Fruit fly (Drosophila melanogaster): ENCODE data around the gene CG14354.

Gene CG14354

dm6 chr3R:25782855-25783424, 32.3 kb upstream of the CG14354 start:
- TF ChIP-seq Abd-B (GFP tag; optimal IDR thresholded peaks at IDR 0.05): no peak
- no peak for TF ChIP-seq woc (GFP tag; optimal IDR thresholded peaks at IDR 0.05)
- peak in 1 of 2 experiments; percentile 1 for TF ChIP-seq dl (GFP tag; optimal IDR thresholded peaks at IDR 0.05; ENCODE audit: insufficient read depth in 1 of 2, partially characterized antibody in 2 of 2)
- TF ChIP-seq pan (optimal IDR thresholded peaks at IDR 0.05): no peak
- TF ChIP-seq dsf (GFP tag; optimal IDR thresholded peaks at IDR 0.05; ENCODE audit: borderline replicate concordance): no peak
- TF ChIP-seq Dif (GFP tag; optimal IDR thresholded peaks at IDR 0.05; ENCODE audit: partially characterized antibody): peak; percentile 63

- TF ChIP-seq dsf (GFP tag; optimal IDR thresholded peaks at IDR 0.05; ENCODE audit: borderline replicate concordance) (no peak), pan (optimal IDR thresholded peaks at IDR 0.05) (no peak), Sp1 (GFP tag; optimal IDR thresholded peaks at IDR 0.05) (no peak)
These were observed 28.1 kb upstream of the CG14354 start, which contains the start of gene CG4960 for dm6 chr3R:25787198-25787597. Gene CG4960 (minus strand): TSS chr3R:25787298.

- TF ChIP-seq HLH106 (tag; optimal IDR thresholded peaks at IDR 0.05) (no peak), sage (GFP tag; optimal IDR thresholded peaks at IDR 0.05) (no peak), Abd-B (GFP tag; optimal IDR thresholded peaks at IDR 0.05) (no peak), psq (GFP tag; optimal IDR thresholded peaks at IDR 0.05) (no peak), Mio (GFP tag; optimal IDR thresholded peaks at IDR 0.05) (no peak), jim (GFP tag; optimal IDR thresholded peaks at IDR 0.05) (no peak), Dif (GFP tag; optimal IDR thresholded peaks at IDR 0.05; ENCODE audit: partially characterized antibody) (no peak)
These were observed 25.9 kb upstream of the CG14354 start, which contains the start of gene CG31380 for dm6 chr3R:25789355-25789754. Gene CG31380 (minus strand): TSS chr3R:25789455.

- no peak for TF ChIP-seq CrebA (GFP tag; optimal IDR thresholded peaks at IDR 0.05; ENCODE audit: borderline replicate concordance)
- TF ChIP-seq dl (GFP tag; optimal IDR thresholded peaks at IDR 0.05; ENCODE audit: insufficient read depth in 1 of 2, partially characterized antibody in 2 of 2): no peak
- TF ChIP-seq rgr (GFP tag; optimal IDR thresholded peaks at IDR 0.05): no peak
- TF ChIP-seq Jra (GFP tag; optimal IDR thresholded peaks at IDR 0.05): no peak
- TF ChIP-seq h (GFP tag; optimal IDR thresholded peaks at IDR 0.05): no peak
- no peak for TF ChIP-seq psq (GFP tag; optimal IDR thresholded peaks at IDR 0.05)
- no peak for TF ChIP-seq br (GFP tag; optimal IDR thresholded peaks at IDR 0.05)
- TF ChIP-seq Mio (GFP tag; optimal IDR thresholded peaks at IDR 0.05): no peak
- TF ChIP-seq HLH106 (tag; optimal IDR thresholded peaks at IDR 0.05): no peak
These were observed 24.9 kb upstream of the CG14354 start, which contains the start of gene CG31093 for dm6 chr3R:25790371-25790770. Gene CG31093 (minus strand): TSS chr3R:25790471.

- TF ChIP-seq sage (GFP tag; optimal IDR thresholded peaks at IDR 0.05) (no peak), lola (GFP tag; optimal IDR thresholded peaks at IDR 0.05) (no peak), CrebA (GFP tag; optimal IDR thresholded peaks at IDR 0.05; ENCODE audit: borderline replicate concordance) (no peak), Abd-B (GFP tag; optimal IDR thresholded peaks at IDR 0.05) (no peak), usp (GFP tag; optimal IDR thresholded peaks at IDR 0.05) (no peak), brk (GFP tag; optimal IDR thresholded peaks at IDR 0.05) (no peak), HLH106 (tag; optimal IDR thresholded peaks at IDR 0.05) (no peak), Dif (GFP tag; optimal IDR thresholded peaks at IDR 0.05; ENCODE audit: partially characterized antibody) (no peak), ey (GFP tag; optimal IDR thresholded peaks at IDR 0.05) (no peak), CG32264 (GFP tag; optimal IDR thresholded peaks at IDR 0.05) (no peak)
These were observed 23.5 kb upstream of the CG14354 start for dm6 chr3R:25791807-25792206.

- TF ChIP-seq foxo (GFP tag; optimal IDR thresholded peaks at IDR 0.05) (no peak), GATAd (GFP tag; optimal IDR thresholded peaks at IDR 0.05) (no peak), brk (GFP tag; optimal IDR thresholded peaks at IDR 0.05) (no peak), Hr78 (GFP tag; optimal IDR thresholded peaks at IDR 0.05) (no peak), dl (GFP tag; optimal IDR thresholded peaks at IDR 0.05; ENCODE audit: insufficient read depth in 1 of 2, partially characterized antibody in 2 of 2) (no peak)
These were observed 9.1 kb upstream of the CG14354 start, which contains the start of gene BG642167 for dm6 chr3R:25806145-25806544. Gene BG642167 (plus strand): TSS chr3R:25806445.

dm6 chr3R:25810796-25811195, 4.5 kb upstream of the CG14354 start, which contains the start of gene CG5024:
Gene CG5024 (plus strand): TSS chr3R:25811096.
- TF ChIP-seq Jra (GFP tag; optimal IDR thresholded peaks at IDR 0.05) (no peak), dl (GFP tag; optimal IDR thresholded peaks at IDR 0.05; ENCODE audit: insufficient read depth in 1 of 2, partially characterized antibody in 2 of 2) (no peak), Vsx2 (GFP tag; optimal IDR thresholded peaks at IDR 0.05; ENCODE audit: partially characterized antibody) (no peak), Hnf4 (GFP tag; optimal IDR thresholded peaks at IDR 0.05) (no peak), N (GFP tag; optimal IDR thresholded peaks at IDR 0.05) (no peak)

All from whole organism, wandering third instar larva.